Fruit fly (Drosophila melanogaster): ENCODE measurements around the gene awd.

DNA sequence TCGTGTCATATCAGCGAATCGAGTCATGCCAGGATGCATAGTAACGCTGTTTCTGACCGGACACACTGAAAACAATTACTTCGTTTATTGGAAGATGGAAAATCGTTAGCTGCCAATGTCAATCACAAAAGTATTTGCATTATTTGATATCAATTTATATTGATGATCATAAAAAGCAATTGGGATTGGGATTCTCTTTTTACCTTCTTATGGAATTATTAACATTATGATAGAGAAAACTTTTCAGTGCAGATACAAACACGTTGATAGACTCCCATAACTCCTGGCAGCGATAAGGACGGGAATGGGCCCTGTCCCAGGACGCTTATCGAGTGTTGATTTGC lies 39.0 kb downstream of the awd start:
- no peak for TF ChIP-seq fd96Ca (GFP tag; IDR thresholded peaks at IDR 0.05)
- no peak for TF ChIP-seq Pif1A (GFP tag; optimal IDR thresholded peaks at IDR 0.05)
- no peak for TF ChIP-seq EcR (GFP tag; optimal IDR thresholded peaks at IDR 0.05)

Data from whole organism, pupa.